Worm (Caenorhabditis elegans) whole organism, L4/young adult: Measurements from ENCODE around the gene idpp-16.

Experiments used
- dao-5 ChIP-seq: sonication (generic microtip); optimal IDR thresholded peaks from 2 replicates; lab custom pipeline; 2016; ENCODE audit warnings: missing genotype, missing genetic modification characterization, moderate library complexity, missing compliant biosample characterization
- him-1 ChIP-seq: sonication (generic microtip); optimal IDR thresholded peaks from 2 replicates; lab custom pipeline; 2016; ENCODE audit warnings: missing genotype, missing genetic modification reagents, missing genetic modification characterization, missing compliant biosample characterization

DNA sequence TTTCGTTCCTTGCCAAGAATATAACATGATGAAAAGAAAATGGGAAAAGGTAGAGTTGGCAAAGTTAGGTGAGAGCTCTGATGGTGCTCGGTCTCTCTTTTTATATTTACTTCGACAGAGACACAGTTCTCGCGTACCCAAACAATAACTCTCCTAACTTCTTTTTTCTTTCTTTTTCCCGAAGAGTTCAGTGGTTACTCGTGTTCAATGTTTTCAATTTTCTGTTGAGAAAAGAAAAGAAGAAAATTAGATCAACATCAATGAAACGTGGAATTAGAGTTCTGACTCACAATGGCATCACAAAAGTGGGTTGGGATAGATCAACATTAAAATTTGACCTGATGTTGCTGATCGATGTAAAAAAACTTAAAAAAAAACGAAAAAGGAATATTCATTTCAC lies at the start of gene idpp-16:
- TF ChIP-seq dao-5, result no peak
- no peak for TF ChIP-seq him-1 (tag; lab: Kevin White, UChicago)
